Worm (Caenorhabditis elegans) whole organism, midembryonic: ENCODE results near the gene srxa-12.

Experiments used
- T22C8.4 ChIP-seq: fragments of 200-800 bp; sonication (Bioruptor generic); IDR thresholded peaks from 2 replicates; pipeline ENCODE4 v1.3.6; 2022; ENCODE audit warnings: missing genetic modification characterization, missing compliant biosample characterization
- cog-1 ChIP-seq: sonication (generic microtip); optimal IDR thresholded peaks from 2 replicates; lab custom pipeline; 2016; ENCODE audit warnings: missing genetic modification characterization, missing compliant biosample characterization
- flt-1 ChIP-seq: fragments of 200-800 bp; sonication (Bioruptor generic); IDR thresholded peaks from 2 replicates; pipeline ENCODE4 v1.3.6; 2022; ENCODE audit warnings: missing genetic modification characterization, missing compliant biosample characterization
- klf-2 ChIP-seq: fragments of 200-800 bp; sonication (Bioruptor generic); conservative IDR thresholded peaks from 2 replicates; pipeline ENCODE4 v1.3.6; 2022; ENCODE audit warnings: missing genetic modification reagents, missing genetic modification characterization, missing compliant biosample characterization
- med-1 ChIP-seq: sonication (generic microtip); optimal IDR thresholded peaks from 2 replicates; lab custom pipeline; 2017; ENCODE audit warnings: missing genetic modification characterization, mild to moderate bottlenecking, missing compliant biosample characterization, antibody characterized with exemption, missing genetic modification reagents; ENCODE audit not compliant: insufficient read depth
- ref-1 ChIP-seq: fragments of 200-800 bp; sonication (Bioruptor generic); conservative IDR thresholded peaks from 2 replicates; pipeline ENCODE4 v1.3.6; 2022; ENCODE audit warnings: missing genetic modification reagents, missing genetic modification characterization, missing compliant biosample characterization
- tab-1 ChIP-seq: fragments of 200-800 bp; sonication (Bioruptor generic); IDR thresholded peaks from 2 replicates; pipeline ENCODE4 v1.3.6; 2022; ENCODE audit warnings: missing genetic modification characterization, missing compliant biosample characterization
- ztf-23 ChIP-seq: fragments of 200-800 bp; sonication (Bioruptor generic); IDR thresholded peaks from 2 replicates; pipeline ENCODE4 v1.3.6; 2022; ENCODE audit warnings: missing genetic modification reagents, missing genetic modification characterization, missing compliant biosample characterization
- ztf-29 ChIP-seq: fragments of 200-800 bp; sonication (Bioruptor generic); IDR thresholded peaks from 2 replicates; pipeline ENCODE4 v1.3.6; 2022; ENCODE audit warnings: missing genetic modification reagents, missing genetic modification characterization, missing compliant biosample characterization

DNA sequence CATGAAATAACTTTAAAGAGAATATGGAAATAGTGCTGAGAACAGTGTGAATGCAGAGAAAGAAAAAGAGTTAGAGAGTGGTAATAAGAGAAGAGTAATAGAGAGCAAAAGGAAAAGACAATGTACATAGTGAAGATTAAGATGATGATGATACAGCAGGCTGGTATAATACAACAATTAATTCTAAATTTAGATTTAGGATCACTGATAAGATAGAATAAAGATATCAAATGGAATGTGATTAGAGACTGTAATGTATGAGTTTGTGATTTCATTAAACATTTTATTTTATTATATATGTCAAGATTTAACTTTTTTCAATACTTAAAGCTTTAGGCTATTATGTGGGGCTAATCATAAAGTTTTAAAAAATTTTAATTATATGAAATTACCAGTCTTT, 26.7 kb downstream of the srxa-12 start, which contains the start of gene R10D12.8:
- TF ChIP-seq T22C8.4 (GFP tag; lab: Robert Waterston, UW) (no peak), ref-1 (GFP tag; lab: Robert Waterston, UW) (no peak), ztf-23 (GFP tag; lab: Robert Waterston, UW) (no peak), tab-1 (no peak), flt-1 (no peak), med-1 (no peak), klf-2 (GFP tag; lab: Robert Waterston, UW) (no peak), ztf-29 (GFP tag; lab: Robert Waterston, UW) (no peak), cog-1 (tag; lab: Kevin White, UChicago) (no peak)
